Fruit fly (Drosophila melanogaster) whole organism, wandering third instar larva: ENCODE data around the gene Phb1.

Experiments used
- Abd-B ChIP-seq: fragments of >200 bp; optimal IDR thresholded peaks from 2 replicates; lab custom pipeline; 2017; ENCODE audit warnings: missing biosample characterization, missing genetic modification characterization
- CG32264 ChIP-seq: fragments of 200-800 bp; sonication (Bioruptor generic); optimal IDR thresholded peaks from 2 replicates; lab custom pipeline; 2016; ENCODE audit warnings: missing biosample characterization, missing genetic modification characterization
- CG9705 ChIP-seq: fragments of 200-800 bp; sonication (Bioruptor generic); optimal IDR thresholded peaks from 2 replicates; lab custom pipeline; 2018; ENCODE audit warnings: missing biosample characterization, mild to moderate bottlenecking, missing genetic modification characterization
- CrebA ChIP-seq: fragments of 200-800 bp; sonication (Bioruptor generic); optimal IDR thresholded peaks from 2 replicates; lab custom pipeline; 2016; ENCODE audit warnings: missing biosample characterization, mild to moderate bottlenecking, missing genetic modification characterization, borderline replicate concordance
- Dfd ChIP-seq: fragments of >200 bp; optimal IDR thresholded peaks from 2 replicates; lab custom pipeline; 2017; ENCODE audit warnings: missing biosample characterization, missing genetic modification characterization
- Dif ChIP-seq: fragments of 200-275, 200-300 bp; sonication (Bioruptor generic); optimal IDR thresholded peaks from 2 replicates; lab custom pipeline; 2018; ENCODE audit warnings: missing biosample characterization, missing genetic modification characterization; ENCODE audit not compliant: partially characterized antibody
- GATAd ChIP-seq: sonication (Bioruptor generic); optimal IDR thresholded peaks from 2 replicates; lab custom pipeline; 2016; ENCODE audit warnings: missing biosample characterization, missing genetic modification characterization
- HLH106 ChIP-seq: fragments of 200-800 bp; optimal IDR thresholded peaks from 3 replicates; lab custom pipeline; 2019; ENCODE audit warnings: missing biosample characterization, mild to moderate bottlenecking, missing genetic modification characterization, moderate library complexity
- Hnf4 ChIP-seq: fragments of 200-800 bp; sonication (Bioruptor generic); optimal IDR thresholded peaks from 2 replicates; lab custom pipeline; 2016; ENCODE audit warnings: missing biosample characterization, mild to moderate bottlenecking, missing genetic modification characterization
- Hr78 ChIP-seq: fragments of >200 bp; optimal IDR thresholded peaks from 2 replicates; lab custom pipeline; 2017; ENCODE audit warnings: missing biosample characterization, missing genetic modification characterization
- Hr83 ChIP-seq: fragments of 200-300 bp; sonication (Bioruptor generic); optimal IDR thresholded peaks from 2 replicates; lab custom pipeline; 2016; ENCODE audit warnings: missing biosample characterization, mild to moderate bottlenecking, missing genetic modification characterization, moderate library complexity; ENCODE audit not compliant: poor library complexity, severe bottlenecking
- Jra ChIP-seq: sonication (Bioruptor generic); optimal IDR thresholded peaks from 2 replicates; lab custom pipeline; 2016; ENCODE audit warnings: missing biosample characterization, missing genetic modification characterization
- Mio ChIP-seq: sonication (Bioruptor generic); optimal IDR thresholded peaks from 2 replicates; lab custom pipeline; 2016; ENCODE audit warnings: missing biosample characterization, missing genetic modification characterization
- Myc ChIP-seq: fragments of >200 bp; optimal IDR thresholded peaks from 2 replicates; lab custom pipeline; 2017
- N ChIP-seq: fragments of >200 bp; optimal IDR thresholded peaks from 2 replicates; lab custom pipeline; 2018; ENCODE audit warnings: missing biosample characterization, missing external identifiers, missing genetic modification characterization
- OdsH ChIP-seq: fragments of 200-800 bp; sonication (Bioruptor generic); optimal IDR thresholded peaks from 2 replicates; lab custom pipeline; 2016; ENCODE audit warnings: missing biosample characterization, mild to moderate bottlenecking, missing genetic modification characterization
- Rel ChIP-seq, 2 experiments: fragments of 200-800 bp; sonication (Bioruptor generic) in 1 of 2; optimal IDR thresholded peaks; 2 replicates in 1 of 2; 3 replicates in 1 of 2; lab custom pipeline; 2016 to 2019; ENCODE audit warnings: mild to moderate bottlenecking in 2 of 2, missing biosample characterization in 2 of 2, missing genetic modification characterization in 2 of 2, moderate library complexity in 1 of 2
- Sp1 ChIP-seq: fragments of 200-800 bp; sonication (Bioruptor generic); optimal IDR thresholded peaks from 3 replicates; lab custom pipeline; 2019; ENCODE audit warnings: missing biosample characterization, mild to moderate bottlenecking, missing genetic modification characterization, moderate library complexity
- Vsx2 ChIP-seq: fragments of 200-300, 225-300 bp; sonication (Bioruptor generic); optimal IDR thresholded peaks from 2 replicates; lab custom pipeline; 2018; ENCODE audit warnings: missing biosample characterization, missing genetic modification characterization; ENCODE audit not compliant: partially characterized antibody
- br ChIP-seq: fragments of 200-800 bp; sonication (Bioruptor generic); optimal IDR thresholded peaks from 2 replicates; lab custom pipeline; 2016; ENCODE audit warnings: missing biosample characterization, missing genetic modification characterization
- brk ChIP-seq: fragments of 200-800 bp; sonication (Bioruptor generic); optimal IDR thresholded peaks from 2 replicates; lab custom pipeline; 2016; ENCODE audit warnings: missing biosample characterization, mild to moderate bottlenecking, missing genetic modification characterization
- dl ChIP-seq, 2 experiments: fragments of 175-275, 200-275 bp in 1 of 2; fragments of 200-275 bp in 1 of 2; sonication (Bioruptor generic); optimal IDR thresholded peaks; lab custom pipeline; 2018; ENCODE audit warnings: mild to moderate bottlenecking in 2 of 2, missing biosample characterization in 2 of 2, missing genetic modification characterization in 2 of 2, moderate library complexity in 2 of 2; ENCODE audit not compliant: partially characterized antibody in 2 of 2, insufficient read depth in 1 of 2
- dmrt93B ChIP-seq: fragments of 200-800 bp; sonication (Bioruptor generic); optimal IDR thresholded peaks from 2 replicates; lab custom pipeline; 2018; ENCODE audit warnings: missing biosample characterization, mild to moderate bottlenecking, missing genetic modification characterization
- dsf ChIP-seq: sonication (Bioruptor generic); optimal IDR thresholded peaks from 2 replicates; lab custom pipeline; 2016; ENCODE audit warnings: missing biosample characterization, missing genetic modification characterization, borderline replicate concordance
- ey ChIP-seq: fragments of 200-800 bp; sonication (Bioruptor generic); optimal IDR thresholded peaks from 2 replicates; lab custom pipeline; 2016; ENCODE audit warnings: missing biosample characterization, missing genetic modification characterization
- foxo ChIP-seq, 2 experiments: fragments of 200-800 bp; sonication (Bioruptor generic); optimal IDR thresholded peaks; 2 replicates in 1 of 2; 3 replicates in 1 of 2; lab custom pipeline; 2016 to 2017; ENCODE audit warnings: missing biosample characterization in 2 of 2, missing genetic modification characterization in 2 of 2
- fru ChIP-seq: fragments of 200-800 bp; sonication (Bioruptor generic); optimal IDR thresholded peaks from 3 replicates; lab custom pipeline; 2016; ENCODE audit warnings: missing biosample characterization, mild to moderate bottlenecking, missing genetic modification characterization
- h ChIP-seq: fragments of 200-800 bp; sonication (Bioruptor generic); optimal IDR thresholded peaks from 3 replicates; lab custom pipeline; 2016; ENCODE audit warnings: missing biosample characterization, mild to moderate bottlenecking, missing genetic modification characterization
- jim ChIP-seq: fragments of 175-275, 200-325 bp; sonication (Bioruptor generic); optimal IDR thresholded peaks from 2 replicates; lab custom pipeline; 2016; ENCODE audit warnings: missing biosample characterization, mild to moderate bottlenecking, missing genetic modification characterization
- lola ChIP-seq: fragments of >200 bp; optimal IDR thresholded peaks from 2 replicates; lab custom pipeline; 2017; ENCODE audit warnings: missing biosample characterization, missing genetic modification characterization
- pan ChIP-seq: fragments of >200 bp; optimal IDR thresholded peaks from 2 replicates; lab custom pipeline; 2017
- psq ChIP-seq: fragments of 200-800 bp; sonication (Bioruptor generic); optimal IDR thresholded peaks from 3 replicates; lab custom pipeline; 2017; ENCODE audit warnings: missing biosample characterization, mild to moderate bottlenecking, missing genetic modification characterization, moderate library complexity
- rgr ChIP-seq: fragments of 200-800 bp; sonication (Bioruptor generic); optimal IDR thresholded peaks from 3 replicates; lab custom pipeline; 2016; ENCODE audit warnings: missing biosample characterization, mild to moderate bottlenecking, missing genetic modification characterization
- sage ChIP-seq: fragments of 200-800 bp; sonication (Bioruptor generic); optimal IDR thresholded peaks from 2 replicates; lab custom pipeline; 2016; ENCODE audit warnings: missing biosample characterization, mild to moderate bottlenecking, missing genetic modification characterization
- sv ChIP-seq: fragments of 200-800 bp; sonication (Bioruptor generic); optimal IDR thresholded peaks from 3 replicates; lab custom pipeline; 2016; ENCODE audit warnings: missing biosample characterization, missing genetic modification characterization
- tai ChIP-seq: sonication (Bioruptor generic); optimal IDR thresholded peaks from 2 replicates; lab custom pipeline; 2016; ENCODE audit warnings: missing biosample characterization, missing genetic modification characterization
- usp ChIP-seq: fragments of >200 bp; optimal IDR thresholded peaks from 2 replicates; lab custom pipeline; 2017; ENCODE audit warnings: missing biosample characterization, missing genetic modification characterization
- woc ChIP-seq: sonication (Bioruptor generic); optimal IDR thresholded peaks from 2 replicates; lab custom pipeline; 2016; ENCODE audit warnings: missing biosample characterization, mild to moderate bottlenecking, missing genetic modification characterization

Gene Phb1

dm6 chr2L:19162330-19163100 lies 38.8 kb upstream of the Phb1 start (continued):
- TF ChIP-seq Hnf4: peak; percentile 35
- TF ChIP-seq, all 38 proteins: peak for 19

DNA sequence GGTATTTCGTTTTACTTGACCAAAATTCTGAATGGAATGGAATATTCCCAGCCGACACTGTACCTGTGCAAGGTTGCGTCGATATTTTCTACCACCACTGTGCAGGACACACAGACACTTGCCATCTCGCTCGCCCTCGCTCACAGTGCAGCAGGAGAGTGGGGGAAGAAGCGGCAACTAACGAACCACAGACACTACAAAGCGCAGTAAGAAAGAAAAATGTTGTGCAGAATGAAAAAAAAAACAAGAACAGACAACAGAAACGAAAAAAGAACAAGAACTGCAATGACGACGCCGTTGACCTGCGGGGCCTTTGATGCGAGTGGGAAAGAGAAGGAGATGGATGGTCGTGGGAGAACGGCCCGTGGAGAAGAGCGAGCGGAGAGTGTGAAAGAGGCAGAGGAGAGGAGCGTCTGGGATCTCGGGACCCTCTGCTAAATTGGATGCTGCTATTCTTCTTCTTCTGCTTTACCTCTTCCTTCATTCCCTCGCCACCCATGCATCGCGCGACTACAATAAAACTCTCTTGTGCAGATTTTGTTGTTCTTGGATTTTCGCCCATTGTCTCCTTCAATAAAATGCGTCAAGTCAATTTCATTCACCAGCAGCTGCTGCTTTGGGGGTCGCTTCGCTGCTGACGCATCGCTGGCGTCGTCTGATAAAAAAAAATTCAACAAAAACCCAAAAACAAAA lies 37.8 kb upstream of the Phb1 start:
- TF ChIP-seq tai (GFP tag; lab: Kevin White, UChicago) (no peak), jim (GFP tag; lab: Kevin White, UChicago) (peak; percentile 94), ey (no peak), fru (GFP tag; lab: Kevin White, UChicago) (peak; percentile 82), brk (GFP tag; lab: Kevin White, UChicago) (peak; percentile 53), psq (GFP tag; lab: Kevin White, UChicago) (peak; percentile 99), Mio (GFP tag; lab: Kevin White, UChicago) (no peak), h (GFP tag; lab: Kevin White, UChicago) (peak; percentile 13), dl (GFP tag; optimal IDR thresholded peaks at IDR 0.05; lab: Kevin White, UChicago; ENCODE audit: insufficient read depth in 1 of 2, partially characterized antibody in 2 of 2) (peak; percentile 33 to 47), Hnf4 (peak; percentile 29), usp (GFP tag; lab: Kevin White, UChicago) (no peak), Dif (GFP tag; lab: Kevin White, UChicago) (peak; percentile 55), br (GFP tag; lab: Kevin White, UChicago) (peak; percentile 56), Jra (GFP tag; lab: Kevin White, UChicago) (peak; percentile 43), rgr (GFP tag; lab: Kevin White, UChicago) (peak; percentile 29), woc (peak; percentile 35), foxo (GFP tag; optimal IDR thresholded peaks at IDR 0.05; lab: Kevin White, UChicago) (no peak), Dfd (GFP tag; lab: Kevin White, UChicago) (no peak), Hr78 (GFP tag; lab: Kevin White, UChicago) (no peak), GATAd (GFP tag; lab: Kevin White, UChicago) (no peak), CG32264 (GFP tag; lab: Kevin White, UChicago) (peak; percentile 36), pan (lab: Kevin White, UChicago) (no peak), Rel (GFP tag; optimal IDR thresholded peaks at IDR 0.05; lab: Kevin White, UChicago) (peak; percentile 87), Rel (tag; optimal IDR thresholded peaks at IDR 0.05; lab: Kevin White, UChicago) (no peak), dsf (GFP tag; lab: Kevin White, UChicago) (no peak), Abd-B (GFP tag; lab: Kevin White, UChicago) (no peak), N (GFP tag; lab: Kevin White, UChicago) (no peak), OdsH (GFP tag; lab: Kevin White, UChicago) (peak; percentile 10), sage (peak; percentile 3), CrebA (GFP tag; lab: Kevin White, UChicago) (peak; percentile 84), Sp1 (GFP tag; lab: Kevin White, UChicago) (peak; percentile 73), CG9705 (GFP tag; lab: Kevin White, UChicago) (no peak), lola (no peak), HLH106 (peak; percentile 2), Myc (no peak), dmrt93B (GFP tag; lab: Kevin White, UChicago) (no peak), Vsx2 (GFP tag; lab: Kevin White, UChicago) (no peak), sv (GFP tag; lab: Kevin White, UChicago) (no peak), Hr83 (GFP tag; lab: Kevin White, UChicago) (peak; percentile 14)
- TF ChIP-seq, all 38 proteins: peak for 20
